Worm (Caenorhabditis elegans) whole organism, mixed stage, embryonic: ENCODE measurements around the gene T07D3.4.

Source experiments
- M03D4.4 ChIP-seq: sonication (generic microtip); optimal IDR thresholded peaks from 2 replicates; lab custom pipeline; 2017; ENCODE audit warnings: mild to moderate bottlenecking, missing genetic modification characterization, missing compliant biosample characterization
- bed-3 ChIP-seq: fragments of 200-800 bp; sonication (Bioruptor generic); optimal IDR thresholded peaks from 3 replicates; lab custom pipeline; 2018; ENCODE audit warnings: mild to moderate bottlenecking, missing genetic modification characterization, moderate library complexity, missing compliant biosample characterization
- blmp-1 ChIP-seq: fragments of 150-350 bp; optimal IDR thresholded peaks from 2 replicates; lab custom pipeline; 2014; ENCODE audit warnings: missing biosample characterization, missing genetic modification characterization
- ceh-39 ChIP-seq: fragments of 150-350 bp; optimal IDR thresholded peaks from 2 replicates; lab custom pipeline; 2014; ENCODE audit warnings: missing biosample characterization, missing genetic modification characterization
- ceh-43 ChIP-seq: fragments of 200-800 bp; sonication (Bioruptor generic); optimal IDR thresholded peaks from 2 replicates; lab custom pipeline; 2018; ENCODE audit warnings: mild to moderate bottlenecking, missing genetic modification characterization, moderate library complexity, missing compliant biosample characterization
- ceh-83 ChIP-seq: fragments of 200-800 bp; sonication (Bioruptor generic); optimal IDR thresholded peaks from 2 replicates; lab custom pipeline; 2018; ENCODE audit warnings: mild to moderate bottlenecking, missing genetic modification characterization, missing compliant biosample characterization
- ces-1 ChIP-seq: fragments of 150-350 bp; optimal IDR thresholded peaks from 2 replicates; lab custom pipeline; 2014; ENCODE audit warnings: missing biosample characterization, missing genetic modification reagents, missing genetic modification characterization
- cnd-1 ChIP-seq: fragments of 200-800 bp; sonication (Bioruptor generic); optimal IDR thresholded peaks from 2 replicates; lab custom pipeline; 2018; ENCODE audit warnings: mild to moderate bottlenecking, missing genetic modification characterization, missing compliant biosample characterization
- drap-1 ChIP-seq: fragments of 200-800 bp; sonication (Bioruptor generic); optimal IDR thresholded peaks from 3 replicates; lab custom pipeline; 2018; ENCODE audit warnings: mild to moderate bottlenecking, missing genetic modification characterization, missing compliant biosample characterization
- elt-1 ChIP-seq: sonication (generic microtip); optimal IDR thresholded peaks from 2 replicates; lab custom pipeline; 2017; ENCODE audit warnings: missing genetic modification characterization, mild to moderate bottlenecking, missing compliant biosample characterization, antibody characterized with exemption, moderate library complexity, borderline replicate concordance; ENCODE audit not compliant: insufficient read depth
- elt-3 ChIP-seq: fragments of 150-350 bp; optimal IDR thresholded peaks from 2 replicates; lab custom pipeline; 2014; ENCODE audit warnings: missing biosample characterization, missing genetic modification characterization
- flh-1 ChIP-seq: fragments of 200-800 bp; sonication (Bioruptor generic); optimal IDR thresholded peaks from 2 replicates; lab custom pipeline; 2018; ENCODE audit warnings: mild to moderate bottlenecking, missing genetic modification characterization, moderate library complexity, missing compliant biosample characterization
- ham-2 ChIP-seq: fragments of 200-800 bp; sonication (Bioruptor generic); optimal IDR thresholded peaks from 2 replicates; lab custom pipeline; 2018; ENCODE audit warnings: mild to moderate bottlenecking, missing genetic modification characterization, missing compliant biosample characterization
- hlh-1 ChIP-seq: fragments of 150-350 bp; optimal IDR thresholded peaks from 2 replicates; lab custom pipeline; 2014; ENCODE audit warnings: missing biosample characterization, missing genetic modification reagents, missing genetic modification characterization
- lin-13 ChIP-seq: fragments of 150-350 bp; optimal IDR thresholded peaks from 2 replicates; lab custom pipeline; 2014; ENCODE audit warnings: missing biosample characterization, missing genetic modification characterization
- lin-32 ChIP-seq: fragments of 200-800 bp; sonication (Bioruptor generic); optimal IDR thresholded peaks from 2 replicates; lab custom pipeline; 2018; ENCODE audit warnings: mild to moderate bottlenecking, missing genetic modification characterization, missing compliant biosample characterization
- lsy-2 ChIP-seq: fragments of 150-350 bp; optimal IDR thresholded peaks from 2 replicates; lab custom pipeline; 2014; ENCODE audit warnings: missing biosample characterization, missing genetic modification characterization
- mep-1 ChIP-seq: fragments of 150-350 bp; optimal IDR thresholded peaks from 2 replicates; lab custom pipeline; 2017; ENCODE audit warnings: missing biosample characterization, missing genetic modification reagents, missing genetic modification characterization, inconsistent platforms
- mls-2 ChIP-seq: sonication (generic microtip); optimal IDR thresholded peaks from 2 replicates; lab custom pipeline; 2016; ENCODE audit warnings: mild to moderate bottlenecking, missing genetic modification characterization, moderate library complexity, missing compliant biosample characterization
- nhr-12 ChIP-seq: fragments of 150-350 bp; optimal IDR thresholded peaks from 2 replicates; lab custom pipeline; 2014; ENCODE audit warnings: missing biosample characterization, missing genetic modification characterization
- nhr-2 ChIP-seq: fragments of 150-350 bp; optimal IDR thresholded peaks from 2 replicates; lab custom pipeline; 2014; ENCODE audit warnings: missing biosample characterization, missing genetic modification characterization
- nhr-237 ChIP-seq: fragments of 150-350 bp; optimal IDR thresholded peaks from 2 replicates; lab custom pipeline; 2014; ENCODE audit warnings: missing biosample characterization, missing genetic modification characterization
- nhr-76 ChIP-seq: sonication (generic microtip); optimal IDR thresholded peaks from 2 replicates; lab custom pipeline; 2017; ENCODE audit warnings: missing biosample characterization, missing genetic modification characterization
- pha-4 ChIP-seq: fragments of 150-350 bp; optimal IDR thresholded peaks from 2 replicates; lab custom pipeline; 2018; ENCODE audit warnings: missing biosample characterization, missing genetic modification reagents, missing genetic modification characterization
- snpc-4 ChIP-seq: fragments of 150-350 bp; optimal IDR thresholded peaks from 2 replicates; lab custom pipeline; 2014; ENCODE audit warnings: missing biosample characterization, missing genetic modification characterization
- sptf-1 ChIP-seq: sonication (generic microtip); optimal IDR thresholded peaks from 2 replicates; lab custom pipeline; 2017; ENCODE audit warnings: mild to moderate bottlenecking, missing genetic modification characterization, moderate library complexity, missing compliant biosample characterization
- tbx-8 ChIP-seq: fragments of 200-800 bp; sonication (Bioruptor generic); optimal IDR thresholded peaks from 2 replicates; lab custom pipeline; 2018; ENCODE audit warnings: mild to moderate bottlenecking, missing genetic modification characterization, moderate library complexity, missing compliant biosample characterization
- unc-120 ChIP-seq: sonication (generic microtip); optimal IDR thresholded peaks from 2 replicates; lab custom pipeline; 2017; ENCODE audit warnings: missing genetic modification characterization, missing compliant biosample characterization; ENCODE audit not compliant: poor library complexity, severe bottlenecking
- unc-62 ChIP-seq: fragments of 150-350 bp; optimal IDR thresholded peaks from 2 replicates; lab custom pipeline; 2014; ENCODE audit warnings: missing biosample characterization, missing genetic modification reagents, missing genetic modification characterization
- zip-8 ChIP-seq: fragments of 150-350 bp; optimal IDR thresholded peaks from 2 replicates; lab custom pipeline; 2014; ENCODE audit warnings: missing biosample characterization, missing genetic modification characterization
- ztf-11 ChIP-seq: fragments of 150-350 bp; optimal IDR thresholded peaks from 2 replicates; lab custom pipeline; 2014; ENCODE audit warnings: missing biosample characterization, missing genetic modification characterization

T07D3.4 gene

DNA sequence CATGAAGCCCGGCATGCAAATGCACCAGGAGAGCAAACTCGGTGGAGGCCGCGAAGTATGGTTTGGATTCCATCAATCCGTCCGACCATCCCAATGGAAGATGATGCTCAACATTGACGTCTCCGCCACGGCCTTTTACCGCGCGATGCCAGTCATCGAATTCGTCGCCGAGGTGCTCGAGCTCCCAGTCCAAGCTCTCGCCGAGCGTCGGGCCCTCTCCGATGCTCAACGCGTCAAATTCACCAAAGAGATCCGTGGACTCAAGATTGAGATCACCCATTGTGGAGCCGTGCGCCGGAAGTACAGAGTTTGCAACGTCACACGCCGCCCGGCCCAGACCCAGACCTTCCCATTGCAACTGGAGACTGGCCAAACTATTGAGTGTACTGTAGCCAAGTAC lies 12.4 kb upstream of the T07D3.4 start:
- TF ChIP-seq sptf-1 (tag; lab: Kevin White, UChicago) (no peak), elt-3 (no peak), lsy-2 (tag; lab: Kevin White, UChicago) (no peak), ceh-43 (GFP tag; lab: Kevin White, UChicago) (no peak), unc-62 (GFP tag; lab: Kevin White, UChicago) (no peak), elt-1 (tag; lab: Kevin White, UChicago) (no peak), flh-1 (no peak), ces-1 (GFP tag; lab: Kevin White, UChicago) (no peak), blmp-1 (tag; lab: Kevin White, UChicago) (no peak), snpc-4 (tag; lab: Kevin White, UChicago) (no peak), unc-120 (tag; lab: Kevin White, UChicago) (no peak), pha-4 (tag; lab: Kevin White, UChicago) (no peak), nhr-76 (tag; lab: Kevin White, UChicago) (no peak)
- TF ChIP-seq, all 35 proteins: peak for 0

DNA sequence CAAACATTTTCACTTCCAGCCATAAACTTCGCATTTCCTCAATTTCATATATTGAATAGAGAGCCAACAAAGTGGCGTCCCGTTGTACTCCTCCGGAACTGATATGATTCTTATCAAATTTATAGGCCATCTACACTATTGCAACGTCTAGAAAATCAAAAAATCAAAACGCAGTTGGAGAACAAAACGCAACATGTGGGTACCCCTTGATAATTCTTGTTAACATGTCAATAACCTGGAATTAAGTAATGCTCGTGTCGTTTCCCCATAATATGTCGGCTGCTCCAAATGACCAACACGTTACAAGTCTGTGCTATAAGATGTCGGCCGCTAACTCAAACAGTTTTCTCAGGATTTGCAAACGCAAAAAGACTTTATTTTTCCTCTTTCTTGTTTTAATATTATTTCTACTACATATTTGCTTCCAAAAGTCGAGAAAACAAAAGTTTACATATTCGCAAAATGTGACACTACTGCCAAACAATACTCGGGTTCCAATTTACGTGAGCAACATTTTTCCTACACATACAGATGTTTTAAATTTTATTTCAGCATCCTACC lies 7.4 kb upstream of the T07D3.4 start:
- TF ChIP-seq elt-3 (no peak), unc-120 (tag; lab: Kevin White, UChicago) (no peak), pha-4 (tag; lab: Kevin White, UChicago) (no peak), hlh-1 (tag; lab: Kevin White, UChicago) (no peak), zip-8 (tag; lab: Kevin White, UChicago) (no peak), unc-62 (GFP tag; lab: Kevin White, UChicago) (no peak), ztf-11 (tag; lab: Kevin White, UChicago) (no peak), bed-3 (GFP tag; lab: Kevin White, UChicago) (no peak), ceh-39 (tag; lab: Kevin White, UChicago) (no peak), mep-1 (tag; lab: Kevin White, UChicago) (no peak), ceh-83 (no peak)

DNA sequence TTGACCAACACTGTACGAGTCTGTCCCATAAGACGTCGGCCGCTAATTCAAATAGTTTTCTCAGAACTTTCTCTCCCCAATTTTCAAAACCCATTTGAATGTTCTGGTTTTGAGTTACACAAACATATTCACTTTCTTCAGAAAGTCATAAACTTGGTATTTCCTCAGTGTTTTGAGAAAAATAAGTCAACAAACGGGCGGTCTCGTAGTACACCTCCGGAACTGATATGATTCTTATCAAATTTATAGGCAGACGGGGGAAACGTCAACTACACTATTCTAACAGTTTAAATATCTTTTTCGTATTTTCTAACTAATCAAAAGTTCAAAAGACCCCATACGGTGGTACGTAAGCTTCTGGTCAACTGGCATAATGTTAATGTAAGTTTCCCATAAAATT lies 3.9 kb upstream of the T07D3.4 start:
- TF ChIP-seq ces-1 (GFP tag; lab: Kevin White, UChicago), result no peak
- TF ChIP-seq flh-1, result no peak
- no peak for TF ChIP-seq lin-13
- no peak for TF ChIP-seq nhr-237
- no peak for TF ChIP-seq tbx-8 (GFP tag; lab: Kevin White, UChicago)
- no peak for TF ChIP-seq sptf-1 (tag; lab: Kevin White, UChicago)
- TF ChIP-seq nhr-76 (tag; lab: Kevin White, UChicago), result no peak
- no peak for TF ChIP-seq ham-2 (GFP tag; lab: Kevin White, UChicago)
- TF ChIP-seq cnd-1 (tag; lab: Kevin White, UChicago), result no peak
- TF ChIP-seq unc-62 (GFP tag; lab: Kevin White, UChicago), result no peak
- no peak for TF ChIP-seq ceh-39 (tag; lab: Kevin White, UChicago)
- no peak for TF ChIP-seq mep-1 (tag; lab: Kevin White, UChicago)
- TF ChIP-seq zip-8 (tag; lab: Kevin White, UChicago), result no peak
- TF ChIP-seq lin-32 (GFP tag; lab: Kevin White, UChicago), result no peak
- TF ChIP-seq nhr-12 (tag; lab: Kevin White, UChicago), result no peak
- no peak for TF ChIP-seq drap-1 (GFP tag; lab: Kevin White, UChicago)
- TF ChIP-seq M03D4.4 (tag; lab: Kevin White, UChicago), result no peak
- TF ChIP-seq, all 35 proteins: peak for 0

DNA sequence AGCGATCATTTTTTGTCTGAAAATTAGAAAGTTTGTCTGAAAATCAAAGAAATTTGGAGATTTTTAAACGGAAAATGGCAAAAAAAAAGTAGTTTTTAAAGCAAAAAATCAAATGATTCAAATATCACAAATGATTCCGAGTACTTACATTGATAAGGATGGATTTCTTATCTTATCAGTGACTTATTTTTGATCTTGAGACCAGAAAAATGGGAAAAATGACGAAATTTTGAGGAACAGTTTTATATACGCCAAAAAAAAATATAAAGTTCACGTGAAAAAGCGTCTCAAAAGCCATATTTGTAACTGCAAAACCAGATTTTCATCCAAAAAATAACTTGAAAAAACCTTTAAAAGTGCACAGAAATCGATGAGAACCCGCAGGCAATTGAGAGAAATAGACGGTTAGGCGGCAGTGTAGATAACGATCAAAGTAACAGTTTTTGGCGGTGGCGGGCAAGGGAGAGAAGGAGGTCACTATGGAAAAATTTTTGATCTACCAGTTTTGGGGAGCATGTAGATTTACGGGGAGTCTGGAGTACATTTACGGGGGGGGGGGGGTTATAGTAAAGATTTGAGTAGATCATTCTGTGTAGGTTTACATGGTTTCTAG lies 12.7 kb downstream of the T07D3.4 start, which contains the start of gene T07D3.9:
TSS of gene T07D3.9 (minus strand) at position 194 of the 613 bp plus-strand sequence.
- TF ChIP-seq elt-1 (tag; lab: Kevin White, UChicago) (peak; percentile 22), sptf-1 (tag; lab: Kevin White, UChicago) (no peak), tbx-8 (GFP tag; lab: Kevin White, UChicago) (no peak), bed-3 (GFP tag; lab: Kevin White, UChicago) (no peak), lsy-2 (tag; lab: Kevin White, UChicago) (no peak)

DNA sequence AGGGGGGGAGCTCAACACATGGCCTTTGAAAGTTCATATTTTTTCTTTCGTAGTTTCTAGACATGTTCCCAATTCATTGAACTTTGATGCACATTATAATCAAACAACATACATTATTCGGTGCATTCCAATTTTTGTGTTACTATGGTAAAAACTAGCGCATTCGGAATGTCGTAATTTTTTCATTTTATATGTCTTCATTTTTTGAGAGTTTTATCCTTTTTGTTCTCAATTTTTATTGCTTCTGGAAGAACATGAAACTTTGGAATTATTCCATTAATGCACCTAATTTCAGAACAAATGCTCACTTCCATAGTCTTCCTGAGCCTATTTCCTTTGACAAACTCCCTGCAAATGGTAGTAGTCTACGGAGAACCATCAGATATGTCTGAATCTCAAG lies 13.5 kb downstream of the T07D3.4 start, which contains the start of gene T07D3.2:
TSS of gene T07D3.2 (plus strand) at position 301 of the 400 bp plus-strand sequence.
- TF ChIP-seq lin-13, result no peak
- TF ChIP-seq unc-62 (GFP tag; lab: Kevin White, UChicago), result no peak
- no peak for TF ChIP-seq blmp-1 (tag; lab: Kevin White, UChicago)
- TF ChIP-seq ztf-11 (tag; lab: Kevin White, UChicago), result no peak
- no peak for TF ChIP-seq drap-1 (GFP tag; lab: Kevin White, UChicago)
- no peak for TF ChIP-seq mls-2 (tag; lab: Kevin White, UChicago)
- TF ChIP-seq hlh-1 (tag; lab: Kevin White, UChicago), result no peak
- no peak for TF ChIP-seq elt-1 (tag; lab: Kevin White, UChicago)
- TF ChIP-seq nhr-2 (tag; lab: Kevin White, UChicago), result no peak
- TF ChIP-seq ceh-43 (GFP tag; lab: Kevin White, UChicago), result no peak
- no peak for TF ChIP-seq tbx-8 (GFP tag; lab: Kevin White, UChicago)
